Worm (Caenorhabditis elegans): ENCODE results near the gene R05G6.10.

- TF ChIP-seq nhr-237 (tag; optimal IDR thresholded peaks at IDR 0.05) (no peak), nhr-48 (tag; optimal IDR thresholded peaks at IDR 0.05) (no peak), egl-27 (tag; optimal IDR thresholded peaks at IDR 0.05) (no peak)
Measured at ce11 chrIV:7568593-7568992, 26.3 kb upstream of the R05G6.10 start, which contains the start of gene clec-180.
